Worm (Caenorhabditis elegans) whole organism, early embryonic: ENCODE data around the gene Y41E3.18.
A peak's percentile ranks its signal among the peaks of the same experiment; 100 is the strongest.

ENCODE experiments used
- B0310.2 ChIP-seq: sonication (generic microtip); optimal IDR thresholded peaks from 2 replicates; lab custom pipeline; 2016; ENCODE audit warnings: mild to moderate bottlenecking, missing genetic modification characterization, missing compliant biosample characterization
- F13C5.2 ChIP-seq: sonication (generic microtip); optimal IDR thresholded peaks from 2 replicates; lab custom pipeline; 2017; ENCODE audit warnings: mild to moderate bottlenecking, missing genetic modification characterization, inconsistent platforms, missing compliant biosample characterization
- aly-1 ChIP-seq: sonication (generic microtip); optimal IDR thresholded peaks from 2 replicates; lab custom pipeline; 2016; ENCODE audit warnings: missing genetic modification characterization, missing compliant biosample characterization
- ama-1 ChIP-seq: fragments of 150-350 bp; optimal IDR thresholded peaks from 2 replicates; lab custom pipeline; 2014
- ceh-13 ChIP-seq: fragments of 200-800 bp; sonication (Bioruptor generic); optimal IDR thresholded peaks from 2 replicates; lab custom pipeline; 2018; ENCODE audit warnings: mild to moderate bottlenecking, missing genetic modification characterization, missing compliant biosample characterization
- ceh-36 ChIP-seq: sonication (generic microtip); optimal IDR thresholded peaks from 2 replicates; lab custom pipeline; 2016; ENCODE audit warnings: missing genetic modification characterization, inconsistent platforms, missing compliant biosample characterization
- ets-7 ChIP-seq: sonication (generic microtip); optimal IDR thresholded peaks from 2 replicates; lab custom pipeline; 2016; ENCODE audit warnings: missing genotype, missing genetic modification characterization, missing compliant biosample characterization
- flt-1 ChIP-seq: fragments of 200-800 bp; sonication (Bioruptor generic); IDR thresholded peaks from 2 replicates; pipeline ENCODE4 v1.3.6; 2022; ENCODE audit warnings: missing genetic modification characterization, missing compliant biosample characterization
- hmbx-1 ChIP-seq: sonication (generic microtip); optimal IDR thresholded peaks from 2 replicates; lab custom pipeline; 2016; ENCODE audit warnings: mild to moderate bottlenecking, missing genetic modification characterization, missing compliant biosample characterization
- hmg-4 ChIP-seq: fragments of 200-800 bp; sonication (Bioruptor generic); optimal IDR thresholded peaks from 2 replicates; lab custom pipeline; 2018; ENCODE audit warnings: mild to moderate bottlenecking, missing genetic modification characterization, missing compliant biosample characterization
- hnd-1 ChIP-seq: sonication (generic microtip); optimal IDR thresholded peaks from 2 replicates; lab custom pipeline; 2016; ENCODE audit warnings: missing genetic modification characterization, missing compliant biosample characterization
- pes-1 ChIP-seq: fragments of 200-800 bp; sonication (Bioruptor generic); IDR thresholded peaks from 2 replicates; pipeline ENCODE4 v1.3.6; 2022; ENCODE audit warnings: missing genetic modification reagents, missing genetic modification characterization, missing compliant biosample characterization
- scrt-1 ChIP-seq: fragments of 200-800 bp; sonication (Bioruptor generic); IDR thresholded peaks from 2 replicates; pipeline ENCODE4 v1.3.6; 2022; ENCODE audit warnings: missing genetic modification characterization, missing compliant biosample characterization
- sea-1 ChIP-seq: fragments of 200-800 bp; sonication (Bioruptor generic); conservative IDR thresholded peaks from 2 replicates; pipeline ENCODE4 v1.3.6; 2022; ENCODE audit warnings: missing genetic modification characterization, missing compliant biosample characterization
- tbx-11 ChIP-seq: fragments of 200-800 bp; sonication (Bioruptor generic); IDR thresholded peaks from 2 replicates; pipeline ENCODE4 v1.3.6; 2022; ENCODE audit warnings: missing genetic modification characterization, missing compliant biosample characterization
- tbx-37 ChIP-seq: fragments of 200-800 bp; sonication (Bioruptor generic); conservative IDR thresholded peaks from 2 replicates; pipeline ENCODE4 v1.3.6; 2022; ENCODE audit warnings: missing genetic modification reagents, missing genetic modification characterization, missing compliant biosample characterization
- tra-4 ChIP-seq: sonication (generic microtip); optimal IDR thresholded peaks from 2 replicates; lab custom pipeline; 2017; ENCODE audit warnings: missing genetic modification characterization, missing compliant biosample characterization

The Y41E3.18 gene

DNA sequence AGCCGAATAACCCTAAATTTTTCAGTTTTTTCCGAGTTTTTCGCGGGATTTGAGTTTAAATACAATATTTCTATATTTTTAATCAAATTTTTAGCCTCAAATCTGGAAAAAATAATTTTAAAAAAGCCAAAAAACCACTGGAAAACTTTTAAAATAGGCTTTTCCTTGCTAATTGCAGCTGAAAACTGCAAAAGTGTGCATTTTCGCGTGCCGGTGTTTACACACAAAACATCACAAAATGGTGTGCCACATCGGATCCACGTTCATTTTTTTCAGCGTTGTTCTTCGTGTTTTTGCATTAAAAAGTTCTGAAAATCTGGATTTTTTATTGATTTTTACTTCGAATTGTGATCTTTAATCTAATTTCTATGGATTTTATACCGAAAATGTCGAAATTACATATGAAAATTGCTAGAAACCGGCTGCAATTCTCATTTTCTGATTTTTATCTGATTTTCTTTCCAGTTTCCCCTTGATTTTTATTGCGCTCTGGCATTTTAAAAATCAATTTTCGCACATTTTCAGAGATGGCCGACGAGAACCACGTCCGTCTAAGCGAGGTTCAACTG, 52.0 kb downstream of the Y41E3.18 start, which contains the start of gene Y41E3.7:
Gene Y41E3.7, plus strand, starts transcription at position 519 of the 569 bp plus-strand sequence.
- TF ChIP-seq sea-1 = no peak
- TF ChIP-seq tbx-11 (GFP tag; lab: Robert Waterston, UW) = no peak
- no peak for TF ChIP-seq ceh-13 (GFP tag; lab: Kevin White, UChicago)
- no peak for TF ChIP-seq flt-1 (GFP tag; lab: Robert Waterston, UW)
- TF ChIP-seq scrt-1 (GFP tag; lab: Robert Waterston, UW) = no peak
- TF ChIP-seq ceh-36 (tag; lab: Kevin White, UChicago) = no peak
- TF ChIP-seq tra-4 (tag; lab: Kevin White, UChicago) = no peak
- no peak for TF ChIP-seq hmbx-1 (tag; lab: Kevin White, UChicago)
- TF ChIP-seq pes-1 (GFP tag; lab: Robert Waterston, UW) = no peak
- no peak for TF ChIP-seq ama-1 (lab: Kevin White, UChicago)
- no peak for TF ChIP-seq B0310.2 (tag; lab: Kevin White, UChicago)
- TF ChIP-seq aly-1 (tag; lab: Kevin White, UChicago) = no peak
- TF ChIP-seq ets-7 (tag; lab: Kevin White, UChicago) = no peak
- TF ChIP-seq hnd-1 (tag; lab: Kevin White, UChicago) = no peak
- TF ChIP-seq hmg-4 = no peak

DNA sequence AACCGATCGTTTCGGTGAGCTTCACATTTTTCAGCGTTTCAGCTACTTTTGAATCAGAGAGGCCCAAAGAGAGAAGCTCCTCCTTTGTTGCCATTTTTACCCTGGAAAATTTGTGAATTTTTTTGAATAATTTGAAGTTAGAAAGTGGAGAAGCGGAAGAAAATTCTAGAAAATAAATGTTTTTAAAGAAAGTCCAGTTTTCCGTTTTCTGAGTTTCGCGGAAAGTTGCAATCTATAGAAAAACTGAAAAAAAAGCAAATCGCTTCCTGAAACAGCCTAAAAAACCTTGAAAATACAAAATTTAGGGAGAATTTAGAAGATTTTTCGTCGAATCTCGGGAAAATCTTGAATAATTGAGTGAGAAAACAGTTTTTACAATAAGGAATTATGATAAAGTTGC, 52.5 kb downstream of the Y41E3.18 start, which contains the start of gene qars-1:
Gene qars-1, minus strand, starts transcription at position 101 of the 400 bp plus-strand sequence.
- no peak for TF ChIP-seq sea-1
- TF ChIP-seq ceh-36 (tag; lab: Kevin White, UChicago) = no peak
- TF ChIP-seq hmg-4 = no peak
- no peak for TF ChIP-seq ets-7 (tag; lab: Kevin White, UChicago)
- no peak for TF ChIP-seq B0310.2 (tag; lab: Kevin White, UChicago)
- TF ChIP-seq flt-1 (GFP tag; lab: Robert Waterston, UW) = no peak
- TF ChIP-seq pes-1 (GFP tag; lab: Robert Waterston, UW) = no peak
- TF ChIP-seq aly-1 (tag; lab: Kevin White, UChicago) = no peak
- no peak for TF ChIP-seq tra-4 (tag; lab: Kevin White, UChicago)
- TF ChIP-seq F13C5.2 (tag; lab: Kevin White, UChicago) = no peak
- no peak for TF ChIP-seq hnd-1 (tag; lab: Kevin White, UChicago)
- no peak for TF ChIP-seq tbx-37 (GFP tag; lab: Robert Waterston, UW)
- no peak for TF ChIP-seq hmbx-1 (tag; lab: Kevin White, UChicago)

DNA sequence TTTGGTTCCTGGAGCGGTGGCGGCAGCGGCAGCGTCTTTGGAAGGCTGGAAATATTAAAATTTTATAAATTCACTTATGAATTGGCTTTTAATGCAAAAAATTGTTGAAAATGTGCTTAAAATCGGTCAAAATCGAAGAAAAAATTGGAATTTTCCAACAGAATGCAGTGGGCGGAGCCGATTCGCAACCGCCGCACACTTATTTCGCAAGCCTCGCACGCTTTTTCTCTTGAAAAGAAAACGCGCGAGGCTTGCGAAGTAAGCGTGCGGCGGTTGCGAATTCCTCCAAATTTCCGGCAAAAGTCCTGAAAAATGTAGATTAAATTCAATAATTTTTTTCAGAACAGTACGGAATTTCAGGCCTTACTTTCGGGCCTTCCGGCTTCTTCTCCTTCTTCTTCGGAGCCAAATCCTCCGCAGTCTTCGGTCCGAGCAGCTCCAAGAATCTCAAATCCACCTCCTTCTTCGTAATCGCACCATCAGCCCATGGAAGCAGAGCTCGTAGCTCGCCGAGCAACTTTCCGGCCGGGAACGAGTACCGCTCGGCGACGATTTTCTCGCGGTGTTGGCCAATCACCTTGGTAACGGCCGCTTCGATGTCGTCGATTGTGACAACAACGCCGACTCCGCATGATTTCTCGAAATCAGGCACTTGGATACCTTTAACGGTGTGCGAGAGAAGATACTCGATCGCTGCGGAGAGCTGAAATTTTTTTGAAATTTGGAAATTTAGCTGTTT, 53.2 kb downstream of the Y41E3.18 start:
- TF ChIP-seq pes-1 (GFP tag; lab: Robert Waterston, UW) = 0 out of 2 replicates have a peak, but pooled peaks have one; percentile 36
- TF ChIP-seq hmg-4 = no peak
